Worm (Caenorhabditis elegans) whole organism, young adult: ENCODE results near the gene C18D11.9.

Experiments used
- B0336.3 ChIP-seq: fragments of 200-800 bp; sonication (Bioruptor generic); IDR thresholded peaks from 2 replicates; pipeline ENCODE4 v1.3.6; 2022; ENCODE audit warnings: missing genetic modification characterization, missing compliant biosample characterization
- C06A6.2 ChIP-seq: fragments of 200-800 bp; sonication (Bioruptor generic); conservative IDR thresholded peaks from 2 replicates; pipeline ENCODE4 v1.3.6; 2022; ENCODE audit warnings: missing genetic modification characterization, missing compliant biosample characterization
- C17E4.6 ChIP-seq: fragments of 200-800 bp; sonication (Bioruptor generic); IDR thresholded peaks from 2 replicates; pipeline ENCODE4 v1.3.6; 2022; ENCODE audit warnings: missing genetic modification reagents, missing genetic modification characterization, missing compliant biosample characterization
- F37B4.10 ChIP-seq: fragments of 200-800 bp; sonication (Bioruptor generic); IDR thresholded peaks from 2 replicates; pipeline ENCODE4 v1.3.6; 2022; ENCODE audit warnings: missing genetic modification characterization, missing compliant biosample characterization
- F49E8.2 ChIP-seq: sonication (generic microtip); optimal IDR thresholded peaks from 3 replicates; lab custom pipeline; 2017; ENCODE audit warnings: missing genetic modification characterization, mild to moderate bottlenecking, missing compliant biosample characterization, antibody characterized with exemption, moderate library complexity; ENCODE audit not compliant: insufficient read depth
- Y67H2A.10 ChIP-seq: fragments of 200-800 bp; sonication (Bioruptor generic); conservative IDR thresholded peaks from 2 replicates; pipeline ENCODE4 v1.3.6; 2022; ENCODE audit warnings: missing genetic modification reagents, missing genetic modification characterization, missing compliant biosample characterization
- Y79H2A.3 ChIP-seq: fragments of 200-800 bp; sonication (Bioruptor generic); conservative IDR thresholded peaks from 2 replicates; pipeline ENCODE4 v1.3.6; 2022; ENCODE audit warnings: missing genetic modification reagents, missing genetic modification characterization, missing compliant biosample characterization
- ama-1 ChIP-seq, 3 experiments: fragments of 150-350 bp in 1 of 3; sonication (generic microtip) in 2 of 3; optimal IDR thresholded peaks; 2 replicates each; lab custom pipeline; 2014 to 2018; ENCODE audit warnings: missing biosample characterization in 2 of 3, missing genetic modification characterization in 2 of 3, missing genetic modification reagents in 2 of 3
- atf-7 ChIP-seq: sonication (generic microtip); optimal IDR thresholded peaks from 2 replicates; lab custom pipeline; 2017; ENCODE audit warnings: mild to moderate bottlenecking, missing genetic modification characterization, missing compliant biosample characterization
- attf-3 ChIP-seq: fragments of 200-800 bp; sonication (Bioruptor generic); conservative IDR thresholded peaks from 2 replicates; pipeline ENCODE4 v1.3.6; 2022; ENCODE audit warnings: missing genetic modification reagents, missing genetic modification characterization, missing compliant biosample characterization
- attf-5 ChIP-seq: fragments of 200-800 bp; sonication (Bioruptor generic); optimal IDR thresholded peaks from 2 replicates; lab custom pipeline; 2018; ENCODE audit warnings: mild to moderate bottlenecking, missing genetic modification characterization, missing compliant biosample characterization
- bed-2 ChIP-seq: fragments of 200-800 bp; sonication (Bioruptor generic); IDR thresholded peaks from 2 replicates; pipeline ENCODE4 v1.3.6; 2022; ENCODE audit warnings: missing genetic modification reagents, missing genetic modification characterization, missing compliant biosample characterization
- cebp-1 ChIP-seq, 2 experiments: fragments of 200-800 bp in 1 of 2; sonication (Bioruptor generic) in 1 of 2; sonication (generic microtip) in 1 of 2; IDR thresholded peaks in 1 of 2; optimal IDR thresholded peaks in 1 of 2; 2 replicates each; pipeline versions ENCODE4 v1.3.6 to Lab custom; 2017 to 2022; ENCODE audit warnings: missing compliant biosample characterization in 2 of 2, missing genetic modification characterization in 2 of 2, mild to moderate bottlenecking in 1 of 2, missing genetic modification reagents in 1 of 2, moderate library complexity in 1 of 2
- ceh-100 ChIP-seq: fragments of 200-800 bp; sonication (Bioruptor generic); IDR thresholded peaks from 2 replicates; pipeline ENCODE4 v1.3.6; 2022; ENCODE audit warnings: missing genetic modification reagents, missing genetic modification characterization, missing compliant biosample characterization
- ceh-27 ChIP-seq: fragments of 200-800 bp; sonication (Bioruptor generic); optimal IDR thresholded peaks from 2 replicates; lab custom pipeline; 2018; ENCODE audit warnings: mild to moderate bottlenecking, missing genetic modification characterization, moderate library complexity, missing compliant biosample characterization
- chd-7 ChIP-seq: sonication (generic microtip); optimal IDR thresholded peaks from 2 replicates; lab custom pipeline; 2016; ENCODE audit warnings: mild to moderate bottlenecking, missing genetic modification characterization, moderate library complexity, missing compliant biosample characterization
- dox-1 ChIP-seq: fragments of 200-800 bp; sonication (Bioruptor generic); IDR thresholded peaks from 2 replicates; pipeline ENCODE4 v1.3.6; 2022; ENCODE audit warnings: missing genetic modification reagents, missing genetic modification characterization, missing compliant biosample characterization
- dpff-1 ChIP-seq: sonication (generic microtip); optimal IDR thresholded peaks from 2 replicates; lab custom pipeline; 2017; ENCODE audit warnings: mild to moderate bottlenecking, missing genetic modification characterization, missing compliant biosample characterization
- egrh-3 ChIP-seq: fragments of 200-800 bp; sonication (Bioruptor generic); IDR thresholded peaks from 2 replicates; pipeline ENCODE4 v1.3.6; 2022; ENCODE audit warnings: missing genetic modification reagents, missing genetic modification characterization, missing compliant biosample characterization
- fkh-3 ChIP-seq: sonication (generic microtip); optimal IDR thresholded peaks from 2 replicates; lab custom pipeline; 2016; ENCODE audit warnings: mild to moderate bottlenecking, missing genetic modification characterization, missing compliant biosample characterization
- hlh-26 ChIP-seq: fragments of 200-800 bp; sonication (Bioruptor generic); conservative IDR thresholded peaks from 2 replicates; pipeline ENCODE4 v1.3.6; 2022; ENCODE audit warnings: missing genetic modification reagents, missing genetic modification characterization, missing compliant biosample characterization
- lag-1 ChIP-seq: fragments of 200-800 bp; sonication (Bioruptor generic); IDR thresholded peaks from 2 replicates; pipeline ENCODE4 v1.3.6; 2022; ENCODE audit warnings: missing genetic modification reagents, missing genetic modification characterization, missing compliant biosample characterization
- lin-26 ChIP-seq: fragments of 200-800 bp; sonication (Bioruptor generic); IDR thresholded peaks from 2 replicates; pipeline ENCODE4 v1.3.6; 2022; ENCODE audit warnings: missing genetic modification reagents, missing genetic modification characterization, missing compliant biosample characterization
- lin-40 ChIP-seq: sonication (generic microtip); optimal IDR thresholded peaks from 2 replicates; lab custom pipeline; 2016; ENCODE audit warnings: missing genetic modification characterization, mild to moderate bottlenecking, missing compliant biosample characterization, missing genotype, missing genetic modification reagents
- lsl-1 ChIP-seq: fragments of 200-800 bp; sonication (Bioruptor generic); optimal IDR thresholded peaks from 2 replicates; lab custom pipeline; 2018; ENCODE audit warnings: mild to moderate bottlenecking, missing genetic modification characterization, moderate library complexity, missing compliant biosample characterization
- madf-10 ChIP-seq: sonication (generic microtip); optimal IDR thresholded peaks from 2 replicates; lab custom pipeline; 2016; ENCODE audit warnings: mild to moderate bottlenecking, missing genetic modification characterization, missing compliant biosample characterization
- nfya-1 ChIP-seq: sonication (generic microtip); optimal IDR thresholded peaks from 2 replicates; lab custom pipeline; 2017; ENCODE audit warnings: antibody characterized with exemption, missing compliant biosample characterization, missing genetic modification characterization, borderline replicate concordance; ENCODE audit not compliant: insufficient read depth
- nfyb-1 ChIP-seq: fragments of 200-800 bp; sonication (Bioruptor generic); IDR thresholded peaks from 2 replicates; pipeline ENCODE4 v1.3.6; 2022; ENCODE audit warnings: missing genetic modification reagents, missing genetic modification characterization, missing compliant biosample characterization
- nhr-80 ChIP-seq: sonication (generic microtip); optimal IDR thresholded peaks from 2 replicates; lab custom pipeline; 2016; ENCODE audit warnings: missing genetic modification characterization, missing compliant biosample characterization
- rcor-1 ChIP-seq: fragments of 200-800 bp; sonication (Bioruptor generic); IDR thresholded peaks from 2 replicates; pipeline ENCODE4 v1.3.6; 2022; ENCODE audit warnings: missing genetic modification reagents, missing genetic modification characterization, missing compliant biosample characterization
- rec-8 ChIP-seq, 2 experiments: sonication (generic microtip); optimal IDR thresholded peaks; 2 replicates each; lab custom pipeline; 2016; ENCODE audit warnings: mild to moderate bottlenecking in 2 of 2, missing genetic modification characterization in 2 of 2, missing genetic modification reagents in 2 of 2, missing genotype in 2 of 2, missing biosample characterization in 1 of 2, missing compliant biosample characterization in 1 of 2, moderate library complexity in 1 of 2
- snpc-1.3 ChIP-seq: sonication (generic microtip); optimal IDR thresholded peaks from 2 replicates; lab custom pipeline; 2017; ENCODE audit warnings: missing genetic modification characterization, mild to moderate bottlenecking, missing compliant biosample characterization, antibody characterized with exemption, moderate library complexity, missing genotype, missing genetic modification reagents; ENCODE audit not compliant: insufficient read depth
- tbp1 ChIP-seq: fragments of 200-800 bp; sonication (Bioruptor generic); optimal IDR thresholded peaks from 2 replicates; lab custom pipeline; 2018; ENCODE audit warnings: mild to moderate bottlenecking, missing genetic modification characterization, missing compliant biosample characterization
- tbx-9 ChIP-seq: sonication (generic microtip); optimal IDR thresholded peaks from 2 replicates; lab custom pipeline; 2016; ENCODE audit warnings: borderline replicate concordance, missing genetic modification characterization, inconsistent platforms, missing compliant biosample characterization
- unc-62 ChIP-seq: fragments of 150-350 bp; optimal IDR thresholded peaks from 2 replicates; lab custom pipeline; 2014; ENCODE audit warnings: missing biosample characterization, missing genetic modification reagents, missing genetic modification characterization
- zfh-2 ChIP-seq: fragments of 200-800 bp; sonication (Bioruptor generic); conservative IDR thresholded peaks from 2 replicates; pipeline ENCODE4 v1.3.6; 2022; ENCODE audit warnings: missing genetic modification reagents, missing genetic modification characterization, missing compliant biosample characterization
- ztf-18 ChIP-seq: sonication (generic microtip); optimal IDR thresholded peaks from 2 replicates; lab custom pipeline; 2016; ENCODE audit warnings: missing genotype, mild to moderate bottlenecking, missing genetic modification characterization, missing compliant biosample characterization
- ztf-22 ChIP-seq: fragments of 200-800 bp; sonication (Bioruptor generic); optimal IDR thresholded peaks from 2 replicates; lab custom pipeline; 2018; ENCODE audit warnings: mild to moderate bottlenecking, missing genetic modification characterization, moderate library complexity, missing compliant biosample characterization
- ztf-26 ChIP-seq: sonication (generic microtip); optimal IDR thresholded peaks from 2 replicates; lab custom pipeline; 2017; ENCODE audit warnings: missing genetic modification characterization, missing compliant biosample characterization
- ztf-6 ChIP-seq: fragments of 200-800 bp; sonication (Bioruptor generic); IDR thresholded peaks from 2 replicates; pipeline ENCODE4 v1.3.6; 2022; ENCODE audit warnings: missing genetic modification reagents, missing genetic modification characterization, missing compliant biosample characterization

Gene C18D11.9

DNA sequence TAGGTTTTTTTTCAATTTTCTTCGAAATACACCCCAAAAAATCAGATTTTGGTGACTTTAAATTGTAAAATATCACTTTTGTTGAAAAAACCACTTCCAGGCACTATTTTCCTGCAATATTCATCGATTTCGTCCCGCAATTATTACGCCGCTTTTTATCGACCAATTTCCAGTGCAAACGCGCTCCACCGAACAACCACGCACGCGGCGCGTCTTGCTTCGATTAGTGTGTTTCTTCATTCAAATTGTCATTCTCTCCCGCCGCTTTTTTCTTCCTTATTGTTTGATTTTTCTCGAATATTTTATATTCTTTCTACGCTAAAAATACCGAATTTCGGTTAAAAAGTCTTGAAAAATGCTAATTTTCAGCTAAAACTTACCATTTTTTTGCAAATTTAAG is 16.7 kb downstream of the C18D11.9 start (continued):
- TF ChIP-seq lsl-1 (GFP tag; lab: Kevin White, UChicago) (peak; percentile 15), nfyb-1 (peak; percentile 31; the same call in 1 of the 2 replicates), rcor-1 (GFP tag; lab: Robert Waterston, UW) (peak; percentile 40; the same call in 1 of the 2 replicates), tbp1 (GFP tag; lab: Kevin White, UChicago) (peak; percentile 46), Y79H2A.3 (GFP tag; lab: Robert Waterston, UW) (no peak), dox-1 (peak; percentile 50; the same call in 1 of the 2 replicates), attf-5 (GFP tag; lab: Kevin White, UChicago) (peak; percentile 76), lin-40 (tag; lab: Kevin White, UChicago) (peak; percentile 14), cebp-1 (GFP tag; IDR thresholded peaks at IDR 0.05; lab: Robert Waterston, UW) (no peak; the same call in 1 of the 2 replicates), cebp-1 (tag; optimal IDR thresholded peaks at IDR 0.05; lab: Kevin White, UChicago) (peak; percentile 70), tbx-9 (tag; lab: Kevin White, UChicago) (no peak), ceh-100 (GFP tag; lab: Robert Waterston, UW) (peak; percentile 70), ceh-27 (GFP tag; lab: Kevin White, UChicago) (peak; percentile 55), ztf-18 (tag; lab: Kevin White, UChicago) (no peak), nhr-80 (peak; percentile 56)

DNA sequence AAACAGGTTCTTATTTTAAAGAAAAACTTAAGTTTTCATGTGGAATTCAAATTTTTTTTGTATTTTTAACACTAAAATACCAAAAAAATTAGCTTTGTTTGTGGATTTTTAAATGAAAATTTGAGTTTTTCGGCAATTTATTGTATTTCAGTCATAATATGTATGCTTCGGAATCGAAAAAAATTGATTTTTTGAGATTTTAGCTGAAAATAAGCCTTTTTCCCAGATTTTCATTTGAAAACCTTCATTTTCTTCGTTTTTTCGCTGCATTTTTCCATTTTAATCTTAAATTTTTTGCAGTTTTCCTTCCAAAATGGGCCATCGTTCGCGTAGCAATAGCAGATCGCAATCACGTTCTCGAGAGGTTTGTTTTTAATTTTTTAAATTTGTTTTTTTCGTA is 17.2 kb downstream of the C18D11.9 start, which contains the start of gene rsp-8:
rsp-8 (plus strand) TSS at position 301 of the 400 bp plus-strand sequence.
- TF ChIP-seq B0336.3 = no peak
- TF ChIP-seq lag-1 (GFP tag; lab: Robert Waterston, UW) = no peak
- no peak for TF ChIP-seq chd-7
- no peak for TF ChIP-seq nhr-80
- no peak for TF ChIP-seq Y79H2A.3 (GFP tag; lab: Robert Waterston, UW)
- TF ChIP-seq lin-26 (GFP tag; lab: Robert Waterston, UW) = no peak
- TF ChIP-seq rcor-1 (GFP tag; lab: Robert Waterston, UW) = no peak
- TF ChIP-seq rec-8 (tag; optimal IDR thresholded peaks at IDR 0.05; lab: Kevin White, UChicago) = no peak
- no peak for TF ChIP-seq F49E8.2
- no peak for TF ChIP-seq C17E4.6 (GFP tag; lab: Robert Waterston, UW)

DNA sequence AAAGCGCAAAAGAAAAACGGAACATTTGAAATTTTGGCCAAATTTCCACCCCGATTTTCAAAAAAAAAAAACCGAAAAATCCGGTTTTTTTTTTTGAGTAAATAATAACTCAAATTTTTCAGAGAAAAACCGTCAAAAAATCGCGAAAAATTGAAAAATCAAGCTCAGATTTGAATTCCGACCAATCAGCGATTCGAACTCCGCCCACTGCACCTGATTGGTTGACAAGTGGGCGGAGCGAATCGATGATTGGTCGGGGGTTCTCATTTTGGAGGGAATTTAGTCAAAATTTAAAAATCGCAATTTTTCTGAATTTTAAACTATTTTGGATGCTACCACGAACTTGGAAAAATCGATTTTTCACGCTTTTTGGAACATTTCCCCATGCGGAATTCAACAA is 20.1 kb downstream of the C18D11.9 start:
- no peak for TF ChIP-seq Y67H2A.10 (GFP tag; lab: Robert Waterston, UW)
- TF ChIP-seq zfh-2 = no peak
- no peak for TF ChIP-seq attf-3
- no peak for TF ChIP-seq madf-10 (tag; lab: Kevin White, UChicago)
- TF ChIP-seq C06A6.2 (GFP tag; lab: Robert Waterston, UW) = no peak
- no peak for TF ChIP-seq hlh-26 (GFP tag; lab: Robert Waterston, UW)
- no peak for TF ChIP-seq nfya-1
- TF ChIP-seq bed-2 (GFP tag; lab: Robert Waterston, UW) = no peak
- no peak for TF ChIP-seq fkh-3
- no peak for TF ChIP-seq ama-1 (optimal IDR thresholded peaks at IDR 0.05; lab: Kevin White, UChicago)
- no peak for TF ChIP-seq ama-1 (GFP tag; optimal IDR thresholded peaks at IDR 0.05; lab: Kevin White, UChicago)
- TF ChIP-seq ztf-6 (GFP tag; lab: Robert Waterston, UW) = no peak

DNA sequence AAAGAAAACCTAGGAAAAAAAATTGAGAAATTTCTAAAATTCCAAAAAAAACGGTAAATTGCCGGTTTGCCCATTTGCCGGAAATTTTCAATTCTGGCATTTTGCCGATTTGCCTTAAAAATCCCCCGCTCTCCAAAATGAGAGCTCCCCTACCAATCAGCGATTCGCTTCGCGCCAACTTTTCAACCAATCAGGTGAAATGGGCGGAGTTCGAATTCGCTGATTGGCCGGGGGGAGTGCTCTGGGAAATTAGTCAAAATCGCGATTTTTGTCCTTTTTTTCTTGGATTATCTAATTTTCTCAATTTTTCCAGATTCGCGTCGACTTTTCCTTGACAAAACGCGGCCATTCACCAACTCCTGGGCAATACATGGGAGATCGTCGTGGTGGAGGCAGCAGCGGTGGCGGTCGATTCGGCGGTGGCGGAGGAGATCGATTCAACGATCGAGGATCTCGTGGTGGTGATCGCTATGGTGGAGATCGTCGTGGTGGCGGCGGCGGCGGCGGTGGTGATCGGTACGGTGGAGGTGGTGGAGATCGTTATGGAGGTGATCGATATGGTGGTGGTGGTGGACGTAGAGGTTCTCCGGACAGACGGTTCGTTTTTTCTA is 20.8 kb downstream of the C18D11.9 start:
- TF ChIP-seq C06A6.2 (GFP tag; lab: Robert Waterston, UW) = no peak
- TF ChIP-seq nfyb-1 = peak; percentile 90
- peak; percentile 75; the same call in 1 of the 2 replicates for TF ChIP-seq egrh-3 (GFP tag; lab: Robert Waterston, UW)
- TF ChIP-seq zfh-2 = peak; percentile 83
- TF ChIP-seq bed-2 (GFP tag; lab: Robert Waterston, UW) = no peak
- TF ChIP-seq atf-7 = no peak
- TF ChIP-seq rcor-1 (GFP tag; lab: Robert Waterston, UW) = peak; percentile 28; the same call in 1 of the 2 replicates
- TF ChIP-seq dox-1 = no peak
- TF ChIP-seq F37B4.10 = no peak
- TF ChIP-seq unc-62 (GFP tag; lab: Kevin White, UChicago) = no peak
- no peak for TF ChIP-seq ztf-26 (tag; lab: Kevin White, UChicago)
- no peak for TF ChIP-seq ztf-22 (GFP tag; lab: Kevin White, UChicago)
- no peak for TF ChIP-seq snpc-1.3 (tag; lab: Kevin White, UChicago)
- TF ChIP-seq ztf-18 (tag; lab: Kevin White, UChicago) = no peak
- TF ChIP-seq dpff-1 (tag; lab: Kevin White, UChicago) = no peak
